Worm (Caenorhabditis elegans) whole organism, young adult: ENCODE results near the gene ubh-2.
A peak's percentile ranks its signal among the peaks of the same experiment; 100 is the strongest.

ENCODE experiments used
- B0336.3 ChIP-seq: fragments of 200-800 bp; sonication (Bioruptor generic); IDR thresholded peaks from 2 replicates; pipeline ENCODE4 v1.3.6; 2022; ENCODE audit warnings: missing genetic modification characterization, missing compliant biosample characterization
- F39B2.1 ChIP-seq: fragments of 200-800 bp; sonication (Bioruptor generic); IDR thresholded peaks from 2 replicates; pipeline ENCODE4 v1.3.6; 2022; ENCODE audit warnings: missing genetic modification reagents, missing genetic modification characterization, missing compliant biosample characterization
- F49E8.2 ChIP-seq: sonication (generic microtip); optimal IDR thresholded peaks from 3 replicates; lab custom pipeline; 2017; ENCODE audit warnings: missing genetic modification characterization, mild to moderate bottlenecking, missing compliant biosample characterization, antibody characterized with exemption, moderate library complexity; ENCODE audit not compliant: insufficient read depth
- F52B5.7 ChIP-seq: sonication (generic microtip); optimal IDR thresholded peaks from 2 replicates; lab custom pipeline; 2016; ENCODE audit warnings: mild to moderate bottlenecking, missing genetic modification characterization, missing compliant biosample characterization
- F55B11.4 ChIP-seq: sonication (generic microtip); optimal IDR thresholded peaks from 2 replicates; lab custom pipeline; 2016; ENCODE audit warnings: missing compliant biosample characterization, missing genetic modification characterization, borderline replicate concordance; ENCODE audit not compliant: insufficient read depth
- T26A5.8 ChIP-seq: sonication (generic microtip); optimal IDR thresholded peaks from 2 replicates; lab custom pipeline; 2016; ENCODE audit warnings: missing genetic modification characterization, missing compliant biosample characterization
- Y53G8AR.9 ChIP-seq: fragments of 200-800 bp; sonication (Bioruptor generic); conservative IDR thresholded peaks from 2 replicates; pipeline ENCODE4 v1.3.6; 2022; ENCODE audit warnings: missing genetic modification reagents, missing genetic modification characterization, missing compliant biosample characterization
- cebp-1 ChIP-seq, 2 experiments: fragments of 200-800 bp in 1 of 2; sonication (Bioruptor generic) in 1 of 2; sonication (generic microtip) in 1 of 2; IDR thresholded peaks in 1 of 2; optimal IDR thresholded peaks in 1 of 2; 2 replicates each; pipeline versions ENCODE4 v1.3.6 to Lab custom; 2017 to 2022; ENCODE audit warnings: missing compliant biosample characterization in 2 of 2, missing genetic modification characterization in 2 of 2, mild to moderate bottlenecking in 1 of 2, missing genetic modification reagents in 1 of 2, moderate library complexity in 1 of 2
- ceh-91 ChIP-seq: fragments of 200-800 bp; sonication (Bioruptor generic); IDR thresholded peaks from 2 replicates; pipeline ENCODE4 v1.3.6; 2022; ENCODE audit warnings: missing genetic modification reagents, missing genetic modification characterization, missing compliant biosample characterization
- chd-7 ChIP-seq: sonication (generic microtip); optimal IDR thresholded peaks from 2 replicates; lab custom pipeline; 2016; ENCODE audit warnings: mild to moderate bottlenecking, missing genetic modification characterization, moderate library complexity, missing compliant biosample characterization
- dox-1 ChIP-seq: fragments of 200-800 bp; sonication (Bioruptor generic); IDR thresholded peaks from 2 replicates; pipeline ENCODE4 v1.3.6; 2022; ENCODE audit warnings: missing genetic modification reagents, missing genetic modification characterization, missing compliant biosample characterization
- dpl-1 ChIP-seq: fragments of 150-350 bp; optimal IDR thresholded peaks from 2 replicates; lab custom pipeline; 2014; ENCODE audit warnings: missing biosample characterization, missing genetic modification reagents, missing genetic modification characterization
- him-1 ChIP-seq: sonication (generic microtip); optimal IDR thresholded peaks from 2 replicates; lab custom pipeline; 2016; ENCODE audit warnings: missing genotype, missing genetic modification reagents, missing genetic modification characterization, missing compliant biosample characterization
- hlh-26 ChIP-seq: fragments of 200-800 bp; sonication (Bioruptor generic); conservative IDR thresholded peaks from 2 replicates; pipeline ENCODE4 v1.3.6; 2022; ENCODE audit warnings: missing genetic modification reagents, missing genetic modification characterization, missing compliant biosample characterization
- lag-1 ChIP-seq: fragments of 200-800 bp; sonication (Bioruptor generic); IDR thresholded peaks from 2 replicates; pipeline ENCODE4 v1.3.6; 2022; ENCODE audit warnings: missing genetic modification reagents, missing genetic modification characterization, missing compliant biosample characterization
- lin-26 ChIP-seq: fragments of 200-800 bp; sonication (Bioruptor generic); IDR thresholded peaks from 2 replicates; pipeline ENCODE4 v1.3.6; 2022; ENCODE audit warnings: missing genetic modification reagents, missing genetic modification characterization, missing compliant biosample characterization
- madf-10 ChIP-seq: sonication (generic microtip); optimal IDR thresholded peaks from 2 replicates; lab custom pipeline; 2016; ENCODE audit warnings: mild to moderate bottlenecking, missing genetic modification characterization, missing compliant biosample characterization
- madf-3 ChIP-seq: fragments of 200-800 bp; sonication (Bioruptor generic); IDR thresholded peaks from 2 replicates; pipeline ENCODE4 v1.3.6; 2022; ENCODE audit warnings: missing genetic modification reagents, missing genetic modification characterization, missing compliant biosample characterization
- nhr-179 ChIP-seq: sonication (generic microtip); optimal IDR thresholded peaks from 2 replicates; lab custom pipeline; 2016; ENCODE audit warnings: mild to moderate bottlenecking, missing genetic modification characterization, missing compliant biosample characterization
- nhr-90 ChIP-seq: sonication (generic microtip); optimal IDR thresholded peaks from 2 replicates; lab custom pipeline; 2016; ENCODE audit warnings: missing genotype, mild to moderate bottlenecking, missing genetic modification characterization, missing compliant biosample characterization
- rcor-1 ChIP-seq: fragments of 200-800 bp; sonication (Bioruptor generic); IDR thresholded peaks from 2 replicates; pipeline ENCODE4 v1.3.6; 2022; ENCODE audit warnings: missing genetic modification reagents, missing genetic modification characterization, missing compliant biosample characterization
- sdz-38 ChIP-seq: sonication (generic microtip); optimal IDR thresholded peaks from 2 replicates; lab custom pipeline; 2016; ENCODE audit warnings: missing genotype, missing genetic modification characterization, missing compliant biosample characterization
- snpc-1.1 ChIP-seq: sonication (generic microtip); optimal IDR thresholded peaks from 2 replicates; lab custom pipeline; 2017; ENCODE audit warnings: missing genetic modification characterization, mild to moderate bottlenecking, missing compliant biosample characterization, antibody characterized with exemption, moderate library complexity, missing genotype, missing genetic modification reagents; ENCODE audit not compliant: insufficient read depth
- snpc-1.3 ChIP-seq: sonication (generic microtip); optimal IDR thresholded peaks from 2 replicates; lab custom pipeline; 2017; ENCODE audit warnings: missing genetic modification characterization, mild to moderate bottlenecking, missing compliant biosample characterization, antibody characterized with exemption, moderate library complexity, missing genotype, missing genetic modification reagents; ENCODE audit not compliant: insufficient read depth
- snpc-3.4 ChIP-seq: sonication (generic microtip); optimal IDR thresholded peaks from 2 replicates; lab custom pipeline; 2017; ENCODE audit warnings: missing genetic modification characterization, mild to moderate bottlenecking, missing compliant biosample characterization, antibody characterized with exemption, moderate library complexity, missing genotype, missing genetic modification reagents
- snpc-4 ChIP-seq, 5 experiments: fragments of 150-350 bp in 1 of 5; sonication (generic microtip) in 4 of 5; optimal IDR thresholded peaks; 2 replicates each; lab custom pipeline; 2014 to 2018; ENCODE audit warnings: missing genetic modification characterization in 5 of 5, missing biosample characterization in 3 of 5, antibody characterized with exemption in 2 of 5, mild to moderate bottlenecking in 2 of 5, missing compliant biosample characterization in 2 of 5, missing genotype in 2 of 5, moderate library complexity in 2 of 5, missing genetic modification reagents in 1 of 5
- somi-1 ChIP-seq: fragments of 200-800 bp; sonication (Bioruptor generic); optimal IDR thresholded peaks from 2 replicates; lab custom pipeline; 2018; ENCODE audit warnings: mild to moderate bottlenecking, missing genetic modification characterization, missing compliant biosample characterization
- sptf-2 ChIP-seq: fragments of 200-800 bp; sonication (Bioruptor generic); optimal IDR thresholded peaks from 2 replicates; lab custom pipeline; 2018; ENCODE audit warnings: mild to moderate bottlenecking, missing genetic modification characterization, missing compliant biosample characterization
- tbp1 ChIP-seq: fragments of 200-800 bp; sonication (Bioruptor generic); optimal IDR thresholded peaks from 2 replicates; lab custom pipeline; 2018; ENCODE audit warnings: mild to moderate bottlenecking, missing genetic modification characterization, missing compliant biosample characterization
- unc-130 ChIP-seq: sonication (generic microtip); optimal IDR thresholded peaks from 2 replicates; lab custom pipeline; 2016; ENCODE audit warnings: missing genetic modification reagents, missing genetic modification characterization, missing compliant biosample characterization
- zim-3 ChIP-seq: sonication (generic microtip); optimal IDR thresholded peaks from 2 replicates; lab custom pipeline; 2017; ENCODE audit warnings: mild to moderate bottlenecking, missing genetic modification characterization, moderate library complexity, missing compliant biosample characterization
- ztf-28 ChIP-seq: fragments of 200-800 bp; sonication (Bioruptor generic); IDR thresholded peaks from 2 replicates; pipeline ENCODE4 v1.3.6; 2022; ENCODE audit warnings: missing genetic modification reagents, missing genetic modification characterization, missing compliant biosample characterization
- ztf-6 ChIP-seq: fragments of 200-800 bp; sonication (Bioruptor generic); IDR thresholded peaks from 2 replicates; pipeline ENCODE4 v1.3.6; 2022; ENCODE audit warnings: missing genetic modification reagents, missing genetic modification characterization, missing compliant biosample characterization

ubh-2 gene

DNA sequence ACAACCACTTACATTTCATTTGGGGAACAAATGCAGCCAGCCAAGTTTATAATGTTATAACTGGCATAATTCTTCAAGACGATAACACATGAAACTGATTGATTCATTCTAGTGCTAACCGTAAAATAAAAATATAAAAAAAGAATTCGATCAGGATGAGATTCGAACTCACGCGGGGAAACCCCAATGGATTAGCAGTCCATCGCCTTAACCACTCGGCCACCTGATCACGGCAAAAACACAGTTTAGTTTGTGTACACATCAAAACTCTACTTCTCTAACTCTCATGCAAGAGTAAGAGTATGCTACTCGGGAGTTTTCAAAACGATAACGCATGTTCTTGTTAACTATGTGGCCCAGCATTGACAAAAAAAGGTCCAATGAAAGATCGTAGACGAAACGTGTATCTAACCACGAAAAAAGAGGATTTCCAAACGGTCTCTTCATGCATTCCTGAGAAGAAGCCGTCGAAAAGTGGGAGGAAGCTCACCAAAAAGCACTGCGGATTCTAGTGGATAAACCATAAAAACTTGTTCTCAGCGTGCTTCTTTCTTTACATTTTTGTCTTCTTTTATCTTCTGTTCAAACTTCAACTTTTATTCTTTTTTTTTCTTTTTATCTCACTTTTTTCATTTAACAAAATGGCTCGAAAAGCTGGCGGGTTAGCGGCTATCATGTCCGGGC is 42.2 kb upstream of the ubh-2 start, which contains the start of gene twk-10 (continued):
- TF ChIP-seq madf-3 (GFP tag; lab: Robert Waterston, UW) = 0 out of 2 replicates have a peak, but pooled peaks have one; percentile 55
- no peak for TF ChIP-seq sptf-2 (GFP tag; lab: Kevin White, UChicago)
- TF ChIP-seq zim-3 (tag; lab: Kevin White, UChicago) = no peak
- TF ChIP-seq madf-10 (tag; lab: Kevin White, UChicago) = no peak
- peak; percentile 8 for TF ChIP-seq T26A5.8 (tag; lab: Kevin White, UChicago)
- TF ChIP-seq rcor-1 (GFP tag; lab: Robert Waterston, UW) = peak; percentile 52; the same call in 1 of the 2 replicates
- TF ChIP-seq nhr-90 (tag; lab: Kevin White, UChicago) = peak; percentile 78
- TF ChIP-seq snpc-1.3 (tag; lab: Kevin White, UChicago) = peak; percentile 57
- peak; percentile 94 for TF ChIP-seq tbp1 (GFP tag; lab: Kevin White, UChicago)
- TF ChIP-seq snpc-1.1 (tag; lab: Kevin White, UChicago) = no peak
- peak; percentile 86 for TF ChIP-seq lin-26
- no peak for TF ChIP-seq lag-1
- TF ChIP-seq F55B11.4 (tag; lab: Kevin White, UChicago) = no peak
- peak; percentile 72; the same call in 1 of the 2 replicates for TF ChIP-seq dox-1 (GFP tag; lab: Robert Waterston, UW)
- no peak for TF ChIP-seq dpl-1 (GFP tag; lab: Kevin White, UChicago)
- TF ChIP-seq chd-7 (tag; lab: Kevin White, UChicago) = no peak
- TF ChIP-seq ceh-91 (GFP tag; lab: Robert Waterston, UW) = no peak
- no peak for TF ChIP-seq somi-1 (GFP tag; lab: Kevin White, UChicago)
- TF ChIP-seq F49E8.2 = no peak
- no peak for TF ChIP-seq B0336.3
- TF ChIP-seq F39B2.1 = no peak
- no peak for TF ChIP-seq nhr-179 (tag; lab: Kevin White, UChicago)
- TF ChIP-seq hlh-26 = no peak
- TF ChIP-seq unc-130 (GFP tag; lab: Kevin White, UChicago) = no peak
- no peak for TF ChIP-seq Y53G8AR.9 (GFP tag; lab: Robert Waterston, UW)
- TF ChIP-seq snpc-3.4 = peak; percentile 32
- TF ChIP-seq ztf-6 (GFP tag; lab: Robert Waterston, UW) = no peak
- TF ChIP-seq sdz-38 (tag; lab: Kevin White, UChicago) = no peak
- no peak for TF ChIP-seq F52B5.7 (tag; lab: Kevin White, UChicago)
- no peak for TF ChIP-seq cebp-1 (GFP tag; IDR thresholded peaks at IDR 0.05; lab: Robert Waterston, UW)
- TF ChIP-seq cebp-1 (tag; optimal IDR thresholded peaks at IDR 0.05; lab: Kevin White, UChicago) = no peak
- no peak for TF ChIP-seq ztf-28 (GFP tag; lab: Robert Waterston, UW)
- peak; percentile 70 for TF ChIP-seq snpc-4 (GFP tag; optimal IDR thresholded peaks at IDR 0.05; lab: Kevin White, UChicago)
- TF ChIP-seq snpc-4 (tag; optimal IDR thresholded peaks at IDR 0.05; lab: Kevin White, UChicago) = peak in 1 of 4 experiments; percentile 35
- TF ChIP-seq him-1 (tag; lab: Kevin White, UChicago) = peak; percentile 75
- TF ChIP-seq, all 124 proteins: peak for 42

DNA sequence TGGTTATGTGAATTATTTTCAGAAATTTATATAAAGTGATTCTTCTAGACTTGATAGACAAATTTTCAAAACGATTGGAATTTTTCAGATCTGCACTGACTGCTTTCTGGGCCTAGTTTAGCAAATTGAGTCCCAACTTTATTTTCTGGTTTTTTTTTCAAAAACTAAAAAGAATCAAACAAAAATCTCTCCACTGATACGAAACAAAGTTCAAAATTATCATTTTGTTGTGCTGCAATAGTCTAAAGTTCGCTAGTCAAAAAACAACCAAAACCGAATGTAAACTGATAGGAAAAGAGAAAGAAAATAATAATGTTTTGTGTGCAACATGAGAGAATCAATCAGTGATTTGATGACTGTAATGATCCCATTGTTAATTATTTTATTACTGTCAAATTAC is 40.3 kb upstream of the ubh-2 start, which contains the start of gene lipl-4:
lipl-4 (plus strand) TSS at position 301 of the 400 bp plus-strand sequence.
- TF ChIP-seq snpc-1.3 (tag; lab: Kevin White, UChicago) = no peak
- TF ChIP-seq, all 124 proteins: peak for 0
